Worm (Caenorhabditis elegans): ENCODE data around the gene T24C2.3.

The T24C2.3 gene

ce11 chrX:14562286-14563086 lies 19.2 kb downstream of the T24C2.3 start (continued):
- TF ChIP-seq rec-8 (tag; optimal IDR thresholded peaks at IDR 0.05) (no peak), Y67H2A.10 (GFP tag; conservative IDR thresholded peaks at IDR 0.05) (no peak)

- TF ChIP-seq B0336.3 (GFP tag; IDR thresholded peaks at IDR 0.05) (no peak), lir-1 (GFP tag; conservative IDR thresholded peaks at IDR 0.05) (no peak), hmg-1.2 (GFP tag; IDR thresholded peaks at IDR 0.05) (no peak), lsl-1 (GFP tag; optimal IDR thresholded peaks at IDR 0.05) (no peak), K11D2.4 (GFP tag; IDR thresholded peaks at IDR 0.05) (0 out of 2 replicates have a peak, but pooled peaks have one; percentile 44), ets-4 (GFP tag; optimal IDR thresholded peaks at IDR 0.05) (no peak), him-1 (tag; optimal IDR thresholded peaks at IDR 0.05) (no peak)
These were observed 20.5 kb downstream of the T24C2.3 start for ce11 chrX:14563818-14564217.

DNA sequence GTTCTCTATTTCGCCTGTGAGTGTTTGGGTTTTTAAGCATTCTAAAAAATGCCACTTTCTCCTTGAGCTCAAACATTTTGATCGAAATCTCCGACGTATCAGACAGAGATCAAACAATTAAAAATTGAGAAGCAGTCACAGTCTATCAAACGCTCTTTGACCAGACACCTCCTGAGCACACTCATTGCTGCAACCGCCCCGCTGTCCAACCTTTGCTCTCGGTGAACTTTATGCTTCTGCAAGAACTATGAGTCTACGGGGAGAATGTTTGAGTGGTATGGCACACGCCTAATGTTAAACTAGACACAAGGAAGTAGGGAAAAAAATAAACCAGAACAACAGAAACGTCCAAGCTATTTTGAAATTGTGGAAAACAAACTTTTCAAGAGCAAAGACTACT lies 21.9 kb downstream of the T24C2.3 start:
- no peak for TF ChIP-seq F52B5.7 (tag; optimal IDR thresholded peaks at IDR 0.05)
- TF ChIP-seq nhr-80 (tag; optimal IDR thresholded peaks at IDR 0.05): peak; percentile 19

- TF ChIP-seq nhr-90 (tag; optimal IDR thresholded peaks at IDR 0.05) (no peak), atf-7 (tag; optimal IDR thresholded peaks at IDR 0.05) (no peak), Y67H2A.10 (GFP tag; conservative IDR thresholded peaks at IDR 0.05) (no peak), pbrm-1 (GFP tag; IDR thresholded peaks at IDR 0.05) (no peak), attf-6 (GFP tag; IDR thresholded peaks at IDR 0.05) (no peak), F57C9.4 (tag; optimal IDR thresholded peaks at IDR 0.05) (no peak)
These were observed 22.7 kb downstream of the T24C2.3 start for ce11 chrX:14566047-14566446.

- no peak for TF ChIP-seq fkh-3 (tag; optimal IDR thresholded peaks at IDR 0.05)
- no peak for TF ChIP-seq akir-1 (GFP tag; optimal IDR thresholded peaks at IDR 0.05)
- no peak for TF ChIP-seq mel-28 (tag; optimal IDR thresholded peaks at IDR 0.05; ENCODE audit: borderline replicate concordance)
- TF ChIP-seq ceh-100 (GFP tag; IDR thresholded peaks at IDR 0.05): no peak
- TF ChIP-seq egl-18 (GFP tag; IDR thresholded peaks at IDR 0.05): no peak
- TF ChIP-seq let-607 (tag; optimal IDR thresholded peaks at IDR 0.05): no peak
- TF ChIP-seq nfyb-1 (GFP tag; IDR thresholded peaks at IDR 0.05): no peak
- TF ChIP-seq ceh-40 (GFP tag; IDR thresholded peaks at IDR 0.05): no peak
- TF ChIP-seq C17E4.6 (GFP tag; IDR thresholded peaks at IDR 0.05): no peak
- TF ChIP-seq hrde-1 (tag; optimal IDR thresholded peaks at IDR 0.05; ENCODE audit: borderline replicate concordance): no peak
- TF ChIP-seq lin-26 (GFP tag; IDR thresholded peaks at IDR 0.05): no peak
- TF ChIP-seq lsl-1 (GFP tag; optimal IDR thresholded peaks at IDR 0.05): no peak
- no peak for TF ChIP-seq bed-2 (GFP tag; IDR thresholded peaks at IDR 0.05)
These were observed 25.0 kb downstream of the T24C2.3 start for ce11 chrX:14568258-14568763.

ce11 chrX:14571277-14571676 lies 28.0 kb downstream of the T24C2.3 start:
- no peak for TF ChIP-seq ztf-3 (GFP tag; optimal IDR thresholded peaks at IDR 0.05)
- no peak for TF ChIP-seq pha-4 (tag; optimal IDR thresholded peaks at IDR 0.05)
- TF ChIP-seq lin-40 (tag; optimal IDR thresholded peaks at IDR 0.05): no peak
- TF ChIP-seq ceh-40 (GFP tag; IDR thresholded peaks at IDR 0.05): no peak
- TF ChIP-seq gei-17 (GFP tag; optimal IDR thresholded peaks at IDR 0.05): no peak
- TF ChIP-seq B0035.1 (tag; optimal IDR thresholded peaks at IDR 0.05): no peak
- TF ChIP-seq ZK185.1 (tag; optimal IDR thresholded peaks at IDR 0.05; ENCODE audit: poor library complexity, severe bottlenecking): no peak
- TF ChIP-seq rpc-1 (optimal IDR thresholded peaks at IDR 0.05): no peak
- no peak for TF ChIP-seq rpc-1 (tag; optimal IDR thresholded peaks at IDR 0.05)
- no peak for TF ChIP-seq bed-1 (GFP tag; IDR thresholded peaks at IDR 0.05)
- TF ChIP-seq ekl-4 (GFP tag; IDR thresholded peaks at IDR 0.05): no peak
- no peak for TF ChIP-seq somi-1 (GFP tag; optimal IDR thresholded peaks at IDR 0.05)
- no peak for TF ChIP-seq F22D6.2 (tag; optimal IDR thresholded peaks at IDR 0.05)
- no peak for TF ChIP-seq nhr-27 (tag; optimal IDR thresholded peaks at IDR 0.05)

All from whole organism, young adult.